Worm (Caenorhabditis elegans) whole organism, dauer: ENCODE measurements around the gene C36E6.8.

Experiments used
- unc-62 ChIP-seq: sonication (generic microtip); optimal IDR thresholded peaks from 2 replicates; lab custom pipeline; 2017; ENCODE audit warnings: missing biosample characterization, missing genetic modification reagents, missing genetic modification characterization

The C36E6.8 gene

DNA sequence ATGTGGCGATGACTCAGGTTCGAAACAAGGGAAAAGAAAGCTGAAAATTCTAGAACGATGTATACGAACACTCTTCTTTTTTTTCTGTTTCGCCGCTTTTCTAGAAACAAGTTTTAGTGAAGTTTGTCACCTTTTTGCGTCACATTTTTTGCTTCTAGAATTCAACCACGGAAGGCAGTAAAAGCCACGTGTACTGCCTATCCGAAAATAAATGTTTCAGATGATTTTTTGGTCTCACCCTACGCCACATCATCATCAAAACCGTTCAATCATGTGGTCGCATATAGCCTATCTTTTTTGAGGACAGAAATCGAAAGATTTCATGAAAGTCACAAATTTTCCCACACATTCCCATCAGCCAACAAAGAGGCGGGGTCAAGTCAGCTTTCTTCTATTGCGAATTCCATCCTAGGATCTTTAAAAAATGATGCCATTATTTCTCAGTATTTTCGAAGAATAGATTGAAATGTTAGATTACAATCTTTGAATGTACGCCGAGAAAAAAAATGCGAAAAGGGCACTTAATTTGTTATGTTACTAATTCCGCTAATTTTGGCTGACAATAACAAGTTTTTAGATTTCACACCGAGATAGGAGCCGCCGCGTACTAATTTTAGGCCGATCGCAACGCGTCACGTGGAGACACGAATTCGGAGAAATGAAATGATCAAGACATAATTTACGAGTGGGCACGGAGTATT lies 14.4 kb upstream of the C36E6.8 start:
- no peak for TF ChIP-seq unc-62 (GFP tag; lab: Kevin White, UChicago)

DNA sequence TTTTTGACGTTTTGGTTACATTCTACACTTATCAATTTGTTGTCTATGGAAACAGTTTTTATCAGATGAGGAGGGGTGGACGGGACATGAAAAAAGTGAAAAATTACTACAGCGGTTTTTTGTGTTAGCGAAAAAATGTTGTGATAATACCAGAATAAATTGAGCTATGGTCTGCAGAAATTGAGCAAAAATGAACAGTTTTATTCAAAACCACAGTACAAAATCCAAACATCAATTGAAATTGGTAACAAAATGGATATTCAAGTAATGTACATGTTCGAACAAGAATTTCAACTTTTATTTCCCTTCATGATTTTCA lies 13.9 kb upstream of the C36E6.8 start:
- no peak for TF ChIP-seq unc-62 (GFP tag; lab: Kevin White, UChicago)

DNA sequence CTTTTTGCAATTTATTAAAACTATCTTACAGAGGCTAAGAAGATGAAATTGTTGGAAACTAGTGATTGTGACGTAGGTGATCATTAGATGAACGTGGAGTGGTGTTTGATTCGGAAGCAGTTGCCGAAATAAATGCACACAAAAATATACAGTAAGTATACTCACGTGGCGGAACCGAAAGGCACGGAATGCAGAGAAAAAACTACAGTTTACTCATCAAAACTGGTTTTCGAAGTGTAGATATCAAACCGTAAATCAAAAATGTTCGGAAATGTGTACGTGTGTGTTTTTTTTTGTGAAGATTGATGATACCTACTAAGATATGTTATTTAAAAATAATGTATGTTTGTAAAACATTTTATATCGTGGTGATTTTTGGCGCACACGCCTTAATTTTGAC lies 11.8 kb upstream of the C36E6.8 start:
- TF ChIP-seq unc-62 (GFP tag; lab: Kevin White, UChicago), result no peak

DNA sequence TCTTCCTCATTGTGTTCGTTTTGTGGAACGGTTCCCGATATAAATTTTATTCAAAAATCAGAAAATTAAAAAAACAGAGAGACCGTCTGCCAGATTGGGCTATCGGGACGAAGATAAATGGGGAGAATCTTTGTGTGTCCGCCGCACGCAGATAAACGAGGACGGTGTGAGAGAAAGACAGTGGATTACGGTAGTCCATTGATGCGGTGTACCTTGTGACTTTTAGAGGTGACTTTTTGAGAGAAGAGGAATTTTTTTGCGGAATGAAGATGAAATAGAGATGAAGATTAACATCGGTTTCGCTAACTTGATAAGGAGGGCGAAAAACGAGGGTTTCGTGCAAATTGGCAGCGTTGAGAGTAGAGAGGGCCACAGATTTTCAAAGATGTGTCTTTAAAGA lies 10.7 kb upstream of the C36E6.8 start:
- no peak for TF ChIP-seq unc-62 (GFP tag; lab: Kevin White, UChicago)

DNA sequence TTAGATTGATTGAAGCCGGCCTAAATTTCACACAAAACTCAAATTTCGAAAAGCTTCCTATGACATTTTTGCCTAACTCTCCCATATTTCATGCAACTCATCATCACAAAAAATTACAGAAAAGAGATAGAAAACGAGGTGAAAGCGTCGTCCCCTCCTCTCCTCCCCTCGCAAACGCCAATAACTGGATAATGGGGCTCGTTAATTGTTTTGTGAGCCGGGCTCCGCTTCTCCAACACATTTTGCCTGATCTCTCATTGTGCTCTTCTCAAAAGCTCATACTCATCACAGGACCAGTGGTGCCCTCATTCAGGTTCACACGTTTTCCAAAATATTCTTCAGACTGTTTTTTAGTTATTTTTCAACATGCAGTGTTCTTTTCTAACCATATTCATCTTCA lies 9.7 kb upstream of the C36E6.8 start, which contains the start of gene pbo-6:
Gene pbo-6 (plus strand): TSS at position 240 of the 400 bp plus-strand sequence.
- no peak for TF ChIP-seq unc-62 (GFP tag; lab: Kevin White, UChicago)

DNA sequence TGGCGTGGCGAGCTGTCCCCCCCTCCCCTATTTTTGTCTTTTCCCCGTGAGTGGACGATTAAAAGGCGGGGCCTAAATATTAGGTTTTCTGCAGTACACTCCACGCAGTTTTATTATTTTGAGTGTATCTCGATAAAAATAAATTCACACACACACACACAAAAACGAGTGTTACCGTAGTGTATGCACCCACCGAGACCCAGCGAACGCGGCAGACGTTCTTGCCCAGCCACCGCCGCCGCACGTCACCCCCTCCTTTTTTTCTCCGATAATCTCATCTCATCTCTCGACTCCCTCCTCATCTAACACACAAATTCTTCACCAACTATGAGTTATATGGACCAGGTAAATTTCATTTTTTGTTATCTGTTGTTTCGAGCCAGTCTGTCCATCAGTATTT lies 4.3 kb upstream of the C36E6.8 start, which contains the start of gene fubl-3:
Gene fubl-3 (plus strand): TSS at position 212 of the 400 bp plus-strand sequence.
- TF ChIP-seq unc-62 (GFP tag; lab: Kevin White, UChicago), result no peak

DNA sequence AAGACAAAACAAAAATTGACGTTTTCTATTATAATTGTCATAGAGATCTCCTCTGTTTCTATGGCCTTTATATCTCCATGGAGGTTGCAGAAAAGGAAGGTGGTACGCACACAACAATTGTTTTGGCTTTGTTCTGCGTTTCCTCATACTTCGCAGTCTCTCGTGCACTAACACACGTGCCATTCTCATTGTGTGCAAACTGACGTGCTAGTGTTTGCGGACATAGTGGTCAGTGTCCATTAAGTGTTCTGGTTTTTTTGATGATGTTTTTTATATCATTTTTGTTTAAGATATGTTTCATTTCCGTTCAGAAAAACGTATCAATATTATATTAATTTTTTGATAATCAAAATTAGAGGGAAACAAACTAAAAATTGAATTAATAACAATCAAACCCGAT lies 12.9 kb downstream of the C36E6.8 start, which contains the start of gene C36E6.2:
Gene C36E6.2 (plus strand): TSS at position 261 of the 400 bp plus-strand sequence.
- TF ChIP-seq unc-62 (GFP tag; lab: Kevin White, UChicago), result no peak

DNA sequence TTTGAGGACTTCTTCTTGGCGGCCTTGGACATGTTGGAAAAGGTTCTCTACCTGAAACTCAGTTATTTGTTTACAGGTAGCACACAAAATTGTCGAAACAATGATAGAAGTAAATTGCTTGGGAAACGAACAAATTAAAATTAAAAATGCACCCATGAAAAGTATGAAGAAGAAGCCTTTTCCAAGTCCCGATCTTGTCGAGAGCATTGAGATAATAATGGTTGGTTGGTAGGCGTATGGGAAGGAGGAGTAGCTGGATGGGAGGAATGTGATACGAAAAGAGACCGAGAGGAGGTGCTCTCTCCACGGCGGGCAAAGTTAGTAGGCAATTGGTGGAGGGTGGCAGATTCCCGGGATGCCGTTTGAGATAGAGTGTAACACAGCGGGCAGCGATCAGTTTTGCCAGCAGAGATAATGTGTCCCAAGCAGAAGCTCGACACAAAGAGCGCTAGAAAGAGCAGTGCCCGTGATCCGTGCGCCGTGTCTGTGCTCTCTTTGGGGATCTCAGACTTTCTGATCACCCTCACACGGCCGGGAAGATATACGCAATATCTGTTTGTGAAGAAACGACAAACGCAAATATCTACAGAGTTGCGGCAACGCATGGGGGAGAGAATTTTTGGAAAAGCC lies 18.2 kb downstream of the C36E6.8 start, which contains the start of gene mlc-2:
Gene mlc-2 (minus strand): TSS at position 51 of the 630 bp plus-strand sequence.
- no peak for TF ChIP-seq unc-62 (GFP tag; lab: Kevin White, UChicago)

DNA sequence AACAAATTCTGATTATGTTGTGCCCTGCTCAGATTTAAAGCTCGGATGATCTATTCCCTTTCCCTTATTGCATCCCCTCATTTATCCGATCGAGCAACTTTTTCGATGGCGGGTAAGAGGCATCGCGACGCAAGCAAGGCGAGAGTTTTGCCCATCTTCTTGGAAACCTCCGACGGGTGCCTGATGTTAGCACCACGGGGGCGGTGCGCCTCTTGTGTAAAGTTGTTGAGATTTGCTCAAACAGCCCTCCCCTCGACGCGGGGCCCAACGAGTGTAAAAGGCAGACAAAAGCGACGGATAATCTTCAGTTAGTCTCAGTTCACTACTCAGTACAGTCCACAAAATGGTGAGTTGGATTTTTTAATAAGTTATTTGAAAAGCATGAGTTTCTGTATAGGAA lies 20.4 kb downstream of the C36E6.8 start, which contains the start of gene mlc-1:
Gene mlc-1 (plus strand): TSS at position 324 of the 400 bp plus-strand sequence.
- no peak for TF ChIP-seq unc-62 (GFP tag; lab: Kevin White, UChicago)

DNA sequence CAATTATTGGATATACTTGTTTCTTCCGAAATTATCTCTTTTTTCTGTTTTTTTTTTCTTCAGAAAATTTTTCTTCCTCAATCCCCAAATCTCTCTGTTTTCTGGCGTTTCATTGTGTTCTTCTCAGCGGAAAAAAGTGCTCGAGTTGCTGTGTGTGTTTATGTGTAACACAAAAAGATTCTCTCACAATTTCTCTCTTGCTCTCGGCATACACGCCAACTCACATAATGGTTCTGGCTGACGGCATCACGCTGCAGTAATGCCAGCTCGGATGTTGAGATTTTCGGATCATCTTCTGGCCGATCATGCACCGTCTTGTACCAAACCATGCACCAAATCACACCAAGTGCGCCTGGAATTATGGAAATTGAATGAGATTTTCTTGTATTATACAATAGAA lies 23.5 kb downstream of the C36E6.8 start:
- TF ChIP-seq unc-62 (GFP tag; lab: Kevin White, UChicago), result no peak

DNA sequence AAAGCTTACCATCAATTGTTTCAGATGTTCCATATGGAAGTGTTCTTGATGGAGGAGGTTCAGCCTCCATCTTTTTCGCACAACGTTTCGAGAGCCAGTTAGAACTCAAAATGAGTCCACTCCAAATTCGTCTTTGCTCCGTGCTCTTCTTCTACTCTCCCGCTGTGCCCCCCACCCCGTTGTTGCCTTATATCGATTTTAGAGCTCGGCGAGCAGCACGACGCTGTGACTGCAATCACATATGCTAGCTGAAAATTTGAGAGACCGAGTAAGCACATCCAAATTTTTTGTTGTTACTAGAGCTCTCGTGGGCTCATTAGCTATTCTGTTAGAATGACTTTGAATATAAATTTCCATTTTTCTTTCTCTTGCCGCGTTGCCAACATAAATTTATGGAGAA lies 26.3 kb downstream of the C36E6.8 start, which contains the start of gene slc-17.1:
Gene slc-17.1 (minus strand): TSS at position 101 of the 400 bp plus-strand sequence.
- no peak for TF ChIP-seq unc-62 (GFP tag; lab: Kevin White, UChicago)

DNA sequence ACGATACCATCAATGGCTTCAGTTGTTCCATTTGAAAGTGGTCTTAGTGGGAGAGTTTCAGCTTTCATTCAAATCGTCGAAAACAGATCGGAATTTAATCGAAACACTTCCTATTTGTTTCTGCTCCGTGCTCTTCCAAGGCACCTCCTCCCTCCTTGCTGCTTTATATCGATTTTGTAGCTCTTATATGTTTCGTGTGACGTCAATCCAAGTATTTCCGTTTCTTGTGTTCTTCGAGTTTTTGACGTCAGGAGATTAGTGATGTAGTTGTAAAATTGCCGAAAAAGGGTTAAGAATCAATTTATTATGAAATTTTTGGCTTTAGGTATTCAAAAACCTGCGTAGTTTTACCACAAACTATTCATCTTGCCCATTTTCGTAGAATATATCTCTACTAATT lies 28.1 kb downstream of the C36E6.8 start, which contains the start of gene ZK54.3:
Gene ZK54.3 (minus strand): TSS at position 391 of the 400 bp plus-strand sequence.
- no peak for TF ChIP-seq unc-62 (GFP tag; lab: Kevin White, UChicago)

DNA sequence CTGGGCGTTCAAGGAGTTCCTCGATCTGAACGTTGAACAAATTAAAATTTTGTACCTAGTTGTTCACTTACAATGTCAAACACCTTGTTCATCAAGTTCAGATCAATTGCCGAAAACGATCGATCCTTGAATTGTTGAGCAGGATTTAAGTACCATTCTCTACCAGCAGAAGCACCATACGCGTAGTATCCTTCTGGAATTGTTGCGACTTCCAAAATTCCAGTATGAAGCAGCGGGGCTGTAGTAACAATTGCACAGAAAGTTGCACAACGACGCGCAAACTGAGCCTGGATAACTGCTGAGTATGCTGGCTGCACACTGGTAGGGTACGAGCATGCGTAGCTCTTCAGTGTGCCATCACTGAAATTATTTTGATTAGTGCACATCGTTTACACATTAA lies 30.0 kb downstream of the C36E6.8 start:
- no peak for TF ChIP-seq unc-62 (GFP tag; lab: Kevin White, UChicago)

DNA sequence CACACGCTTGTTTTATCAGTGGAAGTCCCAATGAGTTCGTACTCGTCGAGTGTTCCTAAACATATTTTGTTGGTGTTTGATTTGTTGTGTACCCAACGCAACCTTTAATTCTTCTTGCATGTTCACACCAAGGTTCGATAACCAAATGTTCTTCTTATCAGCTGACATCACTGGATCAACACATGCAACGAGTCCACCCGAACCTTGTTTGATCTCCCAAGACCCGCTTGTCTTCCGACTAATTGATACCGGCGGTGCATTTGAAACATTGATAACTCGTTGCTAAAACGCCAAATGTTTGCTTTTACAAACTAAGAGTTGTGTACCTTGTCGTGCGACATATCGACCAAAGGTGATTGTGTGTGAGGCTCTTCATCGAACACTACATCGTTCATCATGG lies 33.2 kb downstream of the C36E6.8 start:
- TF ChIP-seq unc-62 (GFP tag; lab: Kevin White, UChicago), result no peak

DNA sequence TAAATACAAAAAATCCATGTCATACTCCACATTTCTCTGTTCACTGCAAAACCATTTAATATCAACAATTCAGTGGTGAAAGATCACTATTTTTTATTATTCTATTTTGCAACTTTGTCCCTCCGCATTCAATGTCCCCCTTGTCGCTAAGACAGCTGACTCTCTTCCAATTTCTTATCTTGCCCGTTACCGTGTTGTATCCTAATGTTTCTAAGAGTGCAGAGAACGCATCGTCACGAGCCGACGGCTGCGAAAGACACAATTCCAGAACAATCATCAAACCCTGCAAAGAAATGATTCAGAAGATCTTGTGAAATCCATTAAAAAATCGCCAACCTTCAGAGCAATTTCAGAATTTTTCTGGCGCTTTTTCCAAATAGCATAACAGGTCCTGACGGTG lies 34.4 kb downstream of the C36E6.8 start:
- TF ChIP-seq unc-62 (GFP tag; lab: Kevin White, UChicago), result no peak

DNA sequence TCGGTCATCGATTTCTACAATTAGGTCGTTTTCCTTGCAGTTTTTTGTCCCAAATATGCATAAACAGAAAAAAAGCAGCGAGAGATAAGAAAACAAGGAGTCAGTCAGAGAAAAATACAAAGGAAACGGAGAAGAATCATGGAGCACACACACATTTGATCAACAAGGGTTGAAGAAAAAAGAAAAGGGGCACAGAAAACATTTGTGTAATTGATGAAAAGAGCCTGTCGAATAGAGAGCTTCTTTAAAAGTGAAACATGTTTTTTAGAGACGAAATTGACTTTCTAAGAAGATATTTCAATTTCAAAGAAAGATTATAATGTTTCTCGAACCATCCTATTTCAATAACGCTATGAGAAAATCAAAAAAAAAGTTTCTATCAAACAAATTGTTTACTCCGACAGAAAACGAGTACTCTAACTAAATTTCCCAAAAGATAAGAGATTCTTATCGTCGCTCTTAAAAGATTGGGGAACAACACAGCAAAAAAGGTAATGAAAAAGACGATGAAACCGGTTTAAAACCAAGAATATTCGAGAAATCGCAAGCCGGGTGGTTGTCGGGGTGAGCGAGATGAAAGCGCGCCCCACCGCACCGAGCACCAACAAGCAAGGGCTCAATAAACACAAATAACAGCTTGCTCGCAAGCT lies 36.2 kb downstream of the C36E6.8 start, which contains the start of gene tps-1:
Gene tps-1 (minus strand): TSS at position 14 of the 650 bp plus-strand sequence.
- no peak for TF ChIP-seq unc-62 (GFP tag; lab: Kevin White, UChicago)
